Fruit fly (Drosophila melanogaster): ENCODE measurements around the gene CG3655.

Gene CG3655

DNA sequence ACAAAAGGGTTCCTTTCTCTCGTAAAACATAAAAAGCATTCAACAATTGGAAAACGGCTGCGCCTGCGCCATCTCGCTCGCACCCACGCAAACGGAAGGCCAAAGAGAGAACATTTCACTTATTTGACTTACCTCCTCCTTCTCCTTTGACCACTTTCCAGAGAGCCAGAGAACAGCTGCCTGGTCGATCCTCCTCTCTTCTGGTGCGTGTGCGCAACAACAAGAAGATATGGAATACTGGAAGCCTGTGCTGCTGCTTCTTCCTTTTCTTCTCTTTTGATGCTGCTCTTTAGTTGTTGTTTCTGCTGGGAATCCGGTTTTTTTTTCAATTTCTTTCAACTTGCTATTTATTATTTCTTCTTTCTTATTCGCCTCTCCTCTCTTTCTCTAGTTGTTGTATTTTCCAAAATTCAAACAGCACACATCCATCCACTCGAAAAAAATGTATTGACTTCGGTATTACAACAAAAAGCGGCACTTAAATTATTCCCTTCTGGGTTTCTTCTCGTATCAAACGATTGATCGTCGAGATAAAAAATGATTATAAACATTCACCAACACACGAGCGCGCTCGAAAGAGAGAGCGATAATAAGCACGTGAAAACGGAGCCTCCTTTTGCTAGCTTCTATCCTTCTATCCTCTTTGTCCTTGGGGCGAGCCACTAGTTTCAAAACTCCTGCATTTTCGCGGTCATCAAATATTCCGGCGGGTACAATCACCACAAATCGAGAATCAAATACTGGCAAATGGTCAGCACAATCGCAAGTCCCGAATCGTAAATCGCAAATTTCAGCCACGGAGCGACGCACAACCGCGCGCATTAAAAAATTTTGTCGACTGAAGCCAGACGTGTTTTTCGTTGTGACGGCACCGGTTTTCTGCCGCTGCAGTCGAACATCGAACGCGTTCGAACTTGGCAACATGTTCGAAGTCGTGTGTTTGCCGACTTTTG lies at the start of gene CG3655:
TSS of gene CG3655 (minus strand) at position 844 of the 953 bp plus-strand sequence.
- TF ChIP-seq Sin3A (optimal IDR thresholded peaks at IDR 0.05) (no peak), h (optimal IDR thresholded peaks at IDR 0.05) (no peak), ttk (optimal IDR thresholded peaks at IDR 0.05) (no peak), psq (optimal IDR thresholded peaks at IDR 0.05) (no peak), Myc (optimal IDR thresholded peaks at IDR 0.05) (no peak), insv (optimal IDR thresholded peaks at IDR 0.05) (no peak)

dm6 chrX:1184478-1184877 lies 49.8 kb upstream of the CG3655 start, which contains the start of gene CG14626:
Gene CG14626 (plus strand): TSS chrX:1184778.
- TF ChIP-seq psq (optimal IDR thresholded peaks at IDR 0.05) (no peak), Sin3A (optimal IDR thresholded peaks at IDR 0.05) (no peak), h (optimal IDR thresholded peaks at IDR 0.05) (no peak), ttk (optimal IDR thresholded peaks at IDR 0.05) (no peak), Myc (optimal IDR thresholded peaks at IDR 0.05) (no peak), insv (optimal IDR thresholded peaks at IDR 0.05) (no peak)

- TF ChIP-seq Sin3A (optimal IDR thresholded peaks at IDR 0.05), result no peak
- no peak for TF ChIP-seq h (optimal IDR thresholded peaks at IDR 0.05)
- no peak for TF ChIP-seq psq (optimal IDR thresholded peaks at IDR 0.05)
- no peak for TF ChIP-seq insv (optimal IDR thresholded peaks at IDR 0.05)
- no peak for TF ChIP-seq Myc (optimal IDR thresholded peaks at IDR 0.05)
- TF ChIP-seq ttk (optimal IDR thresholded peaks at IDR 0.05), result no peak
These were observed 49.0 kb upstream of the CG3655 start for dm6 chrX:1183742-1184141.

- no peak for TF ChIP-seq h (optimal IDR thresholded peaks at IDR 0.05)
These were observed 46.6 kb upstream of the CG3655 start, which contains the start of gene CG14627 for dm6 chrX:1181320-1181719. Gene CG14627 (plus strand): TSS chrX:1181620.

DNA sequence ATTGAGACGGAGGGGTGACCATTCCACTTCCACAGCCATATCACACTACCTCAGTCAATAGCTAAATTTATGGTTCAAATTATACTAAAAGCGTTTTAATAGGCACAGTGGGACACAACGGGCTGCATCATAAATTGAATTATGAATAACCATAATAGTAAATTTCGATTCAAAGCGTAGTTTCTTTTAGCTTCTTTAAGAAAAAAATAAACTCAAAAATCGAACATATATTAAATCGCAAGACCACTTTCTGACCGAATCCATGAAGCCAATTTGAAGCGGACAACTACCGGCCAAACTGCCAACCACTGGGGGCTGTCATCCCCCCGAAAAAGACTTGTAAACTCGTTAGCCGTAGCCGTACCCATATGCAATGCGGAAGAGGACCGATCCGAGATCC lies 46.2 kb upstream of the CG3655 start:
- TF ChIP-seq ttk (optimal IDR thresholded peaks at IDR 0.05) (no peak), Sin3A (optimal IDR thresholded peaks at IDR 0.05) (no peak), Myc (optimal IDR thresholded peaks at IDR 0.05) (no peak), insv (optimal IDR thresholded peaks at IDR 0.05) (no peak), h (optimal IDR thresholded peaks at IDR 0.05) (no peak), psq (optimal IDR thresholded peaks at IDR 0.05) (no peak)

dm6 chrX:1179865-1180264 lies 45.2 kb upstream of the CG3655 start, which contains the start of gene CG11379:
Gene CG11379 (plus strand): TSS chrX:1180165.
- no peak for TF ChIP-seq ttk (optimal IDR thresholded peaks at IDR 0.05)
- TF ChIP-seq h (optimal IDR thresholded peaks at IDR 0.05), result no peak

DNA sequence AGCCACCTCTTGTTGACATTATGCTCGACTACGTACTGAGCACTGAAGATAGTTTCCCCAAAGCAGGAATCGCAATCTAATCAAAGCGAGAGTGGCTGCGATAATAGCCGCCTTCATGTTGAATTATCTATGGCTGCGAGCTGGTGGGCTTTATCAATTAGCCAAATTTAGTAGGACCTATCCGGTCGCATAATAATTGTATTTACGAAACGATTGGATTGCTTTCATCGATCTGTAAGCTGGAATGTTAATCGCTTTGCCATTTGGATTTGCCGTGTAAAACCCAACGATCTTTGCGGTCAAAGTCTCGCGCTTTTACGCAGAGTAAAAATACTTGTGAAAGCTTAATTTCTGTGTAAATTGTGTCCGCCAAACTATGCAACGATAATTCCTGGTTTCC lies 41.3 kb upstream of the CG3655 start, which contains the start of gene CG11384:
TSS of gene CG11384 (minus strand) at position 43 of the 400 bp plus-strand sequence.
- no peak for TF ChIP-seq h (optimal IDR thresholded peaks at IDR 0.05)
- no peak for TF ChIP-seq Myc (optimal IDR thresholded peaks at IDR 0.05)
- no peak for TF ChIP-seq ttk (optimal IDR thresholded peaks at IDR 0.05)
- no peak for TF ChIP-seq Sin3A (optimal IDR thresholded peaks at IDR 0.05)
- no peak for TF ChIP-seq psq (optimal IDR thresholded peaks at IDR 0.05)
- no peak for TF ChIP-seq insv (optimal IDR thresholded peaks at IDR 0.05)

DNA sequence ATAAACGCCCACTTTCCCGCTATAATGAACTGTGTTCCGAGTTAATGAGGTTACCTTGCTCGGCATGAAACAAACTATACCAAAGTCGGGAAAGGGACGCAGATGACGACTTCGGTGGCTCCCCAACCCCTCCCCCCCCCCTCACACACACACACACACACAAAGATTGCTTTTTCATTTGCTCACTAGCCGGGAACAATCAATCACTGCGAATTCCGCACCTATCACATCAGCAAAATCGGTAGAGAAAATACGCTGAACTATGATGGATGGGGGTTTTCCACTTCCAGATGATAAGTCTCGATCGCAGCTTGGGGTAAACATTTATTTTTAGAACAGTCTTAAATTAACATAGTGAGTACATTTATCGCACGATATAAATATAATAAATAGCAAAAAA lies 38.9 kb upstream of the CG3655 start:
- TF ChIP-seq Myc (optimal IDR thresholded peaks at IDR 0.05) (no peak), psq (optimal IDR thresholded peaks at IDR 0.05) (no peak)

DNA sequence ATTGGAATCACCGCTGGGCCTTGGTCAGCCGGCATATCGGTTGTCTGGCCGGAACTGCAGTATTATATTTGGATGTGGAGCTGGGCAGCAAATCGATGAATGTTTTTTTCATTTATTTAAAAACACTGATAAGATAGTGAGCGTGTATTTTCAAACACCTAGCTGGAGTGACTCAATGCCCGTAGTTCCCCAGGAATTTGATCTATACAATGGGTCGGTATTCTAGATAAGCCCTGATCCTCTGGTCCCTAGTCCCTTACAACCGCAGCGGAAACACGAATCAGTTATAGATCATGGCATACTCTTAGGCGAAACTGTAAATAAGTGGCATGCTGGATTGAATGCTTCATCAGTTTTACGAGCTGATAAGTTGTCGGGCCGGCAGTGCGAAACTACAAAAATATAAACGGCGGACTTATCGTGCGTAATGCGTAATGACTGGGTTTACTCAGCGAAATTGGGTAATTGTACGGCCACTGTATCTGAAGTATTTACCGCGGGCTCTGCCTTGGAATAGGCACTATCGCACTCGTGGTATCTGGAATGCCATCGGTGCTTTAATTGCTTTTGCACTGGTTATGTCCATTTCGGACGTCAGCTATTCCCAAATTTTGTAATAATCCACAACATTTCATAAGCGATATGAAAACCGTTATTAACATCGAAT lies 38.2 kb upstream of the CG3655 start:
- TF ChIP-seq Myc (optimal IDR thresholded peaks at IDR 0.05) (no peak), ttk (optimal IDR thresholded peaks at IDR 0.05) (no peak), insv (optimal IDR thresholded peaks at IDR 0.05) (no peak), Sin3A (optimal IDR thresholded peaks at IDR 0.05) (no peak), psq (optimal IDR thresholded peaks at IDR 0.05) (no peak), h (optimal IDR thresholded peaks at IDR 0.05) (no peak)

DNA sequence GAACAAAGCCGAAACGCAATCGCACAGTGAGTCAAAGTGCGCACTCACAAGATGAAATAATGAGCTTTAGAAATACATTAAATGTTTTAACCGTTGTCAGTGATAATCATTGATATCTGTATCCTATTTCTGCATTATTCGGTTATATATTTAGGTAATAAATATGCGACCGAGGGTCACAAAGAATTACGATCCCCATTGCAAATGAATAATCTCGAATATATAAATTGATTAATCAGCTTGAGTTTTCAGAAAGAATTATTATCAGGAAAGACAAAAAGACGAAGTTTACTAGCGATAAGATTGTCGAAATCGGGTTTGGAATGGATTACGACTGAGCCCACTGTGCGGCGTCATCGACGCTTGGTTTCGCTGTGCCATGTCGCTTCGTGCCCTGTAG lies 36.3 kb upstream of the CG3655 start:
- TF ChIP-seq h (optimal IDR thresholded peaks at IDR 0.05) (no peak), ttk (optimal IDR thresholded peaks at IDR 0.05) (no peak), Myc (optimal IDR thresholded peaks at IDR 0.05) (no peak), psq (optimal IDR thresholded peaks at IDR 0.05) (no peak), insv (optimal IDR thresholded peaks at IDR 0.05) (no peak), Sin3A (optimal IDR thresholded peaks at IDR 0.05) (no peak)

- TF ChIP-seq Sin3A (optimal IDR thresholded peaks at IDR 0.05) (no peak), insv (optimal IDR thresholded peaks at IDR 0.05) (no peak), ttk (optimal IDR thresholded peaks at IDR 0.05) (no peak), h (optimal IDR thresholded peaks at IDR 0.05) (no peak), psq (optimal IDR thresholded peaks at IDR 0.05) (no peak), Myc (optimal IDR thresholded peaks at IDR 0.05) (no peak)
These were observed 35.6 kb upstream of the CG3655 start, which contains the start of gene CG11378 for dm6 chrX:1170117-1170878. Gene CG11378 (plus strand): TSS chrX:1170828.

DNA sequence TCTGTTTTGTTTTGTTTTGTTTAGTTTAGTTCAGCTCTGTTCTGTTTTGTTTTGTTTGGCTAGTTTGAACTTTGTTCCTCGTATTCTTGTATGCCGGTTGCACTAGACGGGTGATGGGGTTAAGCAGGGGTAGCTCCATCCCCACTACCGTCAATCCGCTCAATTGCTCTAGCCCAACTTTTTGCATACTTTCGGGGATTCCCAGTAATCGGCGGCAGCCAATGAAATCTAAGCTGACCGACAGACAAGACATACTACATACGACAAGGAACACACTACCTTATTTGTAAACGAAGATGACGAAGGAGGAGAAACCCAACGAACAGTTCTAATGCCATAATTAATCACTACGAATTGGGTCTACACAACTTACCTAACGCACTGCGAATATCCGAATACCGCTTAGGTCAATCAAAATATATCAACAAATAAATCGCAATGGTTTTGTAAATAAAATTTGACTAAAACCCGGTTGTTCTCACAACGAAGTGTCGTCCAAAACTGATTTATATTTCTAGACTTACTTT lies 27.3 kb upstream of the CG3655 start, which contains the start of gene eIF4E7:
TSS of gene eIF4E7 (minus strand) at position 477 of the 527 bp plus-strand sequence.
- TF ChIP-seq ttk (optimal IDR thresholded peaks at IDR 0.05) (no peak), Sin3A (optimal IDR thresholded peaks at IDR 0.05) (no peak), h (optimal IDR thresholded peaks at IDR 0.05) (no peak), Myc (optimal IDR thresholded peaks at IDR 0.05) (no peak), insv (optimal IDR thresholded peaks at IDR 0.05) (no peak), psq (optimal IDR thresholded peaks at IDR 0.05) (no peak)

Measured in Kc167 (cell line).